Worm (Caenorhabditis elegans): ENCODE results near the gene ZK632.14.
A peak's percentile ranks its signal among the peaks of the same experiment; 100 is the strongest.

ce11 chrIII:9780665-9781304, 32.5 kb upstream of the ZK632.14 start, which contains the start of gene vha-1:
- TF ChIP-seq lin-29 (GFP tag; IDR thresholded peaks at IDR 0.05) = no peak
- TF ChIP-seq dve-1 (tag; optimal IDR thresholded peaks at IDR 0.05; ENCODE audit: insufficient read depth) = peak; percentile 94
- peak; percentile 40 for TF ChIP-seq lin-15B (tag; optimal IDR thresholded peaks at IDR 0.05)
- TF ChIP-seq pha-4 (GFP tag; IDR thresholded peaks at IDR 0.05) = peak; percentile 60; the same call in 1 of the 2 replicates
- no peak for TF ChIP-seq pha-4 (tag; optimal IDR thresholded peaks at IDR 0.05)
- no peak for TF ChIP-seq ZK546.5 (tag; optimal IDR thresholded peaks at IDR 0.05)
- TF ChIP-seq hif-1 (tag; optimal IDR thresholded peaks at IDR 0.05) = peak in 1 of 2 experiments; percentile 58
- no peak for TF ChIP-seq lim-7 (GFP tag; IDR thresholded peaks at IDR 0.05)
- peak; percentile 97 for TF ChIP-seq nhr-77 (tag; optimal IDR thresholded peaks at IDR 0.05)
- TF ChIP-seq lin-39 (tag; optimal IDR thresholded peaks at IDR 0.05) = no peak
- TF ChIP-seq F10B5.3 (tag; optimal IDR thresholded peaks at IDR 0.05) = no peak
- TF ChIP-seq ZK337.2 (GFP tag; IDR thresholded peaks at IDR 0.05) = no peak

Measured in whole organism, L4 larva.